Worm (Caenorhabditis elegans) whole organism, L1 larva: ENCODE measurements around the gene fbxa-39.

Source experiments
- F16B12.6 ChIP-seq: fragments of 150-350 bp; optimal IDR thresholded peaks from 2 replicates; lab custom pipeline; 2014; ENCODE audit warnings: missing biosample characterization, missing genetic modification characterization
- aha-1 ChIP-seq: fragments of 150-350 bp; optimal IDR thresholded peaks from 2 replicates; lab custom pipeline; 2014; ENCODE audit warnings: missing biosample characterization, missing genetic modification characterization
- alr-1 ChIP-seq: fragments of 200-800 bp; sonication (Bioruptor generic); optimal IDR thresholded peaks from 2 replicates; lab custom pipeline; 2018; ENCODE audit warnings: borderline replicate concordance, mild to moderate bottlenecking, missing genetic modification characterization, missing compliant biosample characterization
- ceh-82 ChIP-seq, 3 experiments: fragments of 150-350 bp in 1 of 3; sonication (generic microtip) in 2 of 3; optimal IDR thresholded peaks; 2 replicates each; lab custom pipeline; 2014 to 2017; ENCODE audit warnings: missing biosample characterization in 3 of 3, missing genetic modification characterization in 3 of 3
- ceh-88 ChIP-seq: fragments of 200-800 bp; sonication (Bioruptor generic); IDR thresholded peaks from 2 replicates; pipeline ENCODE4 v1.3.6; 2022; ENCODE audit warnings: missing genetic modification characterization, missing compliant biosample characterization
- dpl-1 ChIP-seq, 3 experiments: fragments of 150-350 bp in 2 of 3; sonication (generic microtip) in 1 of 3; optimal IDR thresholded peaks; 2 replicates each; lab custom pipeline; 2014 to 2017; ENCODE audit warnings: missing biosample characterization in 3 of 3, missing genetic modification characterization in 3 of 3, missing genetic modification reagents in 3 of 3
- efl-1 ChIP-seq, 4 experiments: fragments of 150-350 bp; optimal IDR thresholded peaks in 3 of 4; peaks in 1 of 4; 1 replicate in 1 of 4; 2 replicates in 3 of 4; lab custom pipeline; 2014; ENCODE audit warnings: missing biosample characterization in 2 of 4, missing genetic modification characterization in 2 of 4, missing genetic modification reagents in 2 of 4
- efl-3 ChIP-seq: fragments of 200-800 bp; sonication (Bioruptor generic); optimal IDR thresholded peaks from 2 replicates; lab custom pipeline; 2018; ENCODE audit warnings: mild to moderate bottlenecking, missing genetic modification characterization, missing compliant biosample characterization
- fkh-10 ChIP-seq: sonication (generic microtip); optimal IDR thresholded peaks from 2 replicates; lab custom pipeline; 2017; ENCODE audit warnings: missing biosample characterization, missing genetic modification reagents, missing genetic modification characterization
- fkh-4 ChIP-seq: sonication (generic microtip); optimal IDR thresholded peaks from 2 replicates; lab custom pipeline; 2016; ENCODE audit warnings: missing compliant biosample characterization, missing genetic modification characterization, borderline replicate concordance
- fkh-8 ChIP-seq: sonication (generic microtip); optimal IDR thresholded peaks from 2 replicates; lab custom pipeline; 2016; ENCODE audit warnings: mild to moderate bottlenecking, missing genetic modification characterization, missing compliant biosample characterization
- hlh-17 ChIP-seq: fragments of 200-800 bp; sonication (Bioruptor generic); optimal IDR thresholded peaks from 2 replicates; lab custom pipeline; 2018; ENCODE audit warnings: missing genetic modification characterization, mild to moderate bottlenecking, missing compliant biosample characterization, moderate library complexity, borderline replicate concordance
- irx-1 ChIP-seq: sonication (generic microtip); optimal IDR thresholded peaks from 2 replicates; lab custom pipeline; 2016; ENCODE audit warnings: missing genetic modification characterization, missing compliant biosample characterization
- isw-1 ChIP-seq: fragments of 200-800 bp; sonication (Bioruptor generic); IDR thresholded peaks from 2 replicates; pipeline ENCODE4 v1.3.6; 2022; ENCODE audit warnings: missing genetic modification characterization, missing compliant biosample characterization
- jun-1 ChIP-seq: fragments of 150-350 bp; optimal IDR thresholded peaks from 2 replicates; lab custom pipeline; 2014; ENCODE audit warnings: missing biosample characterization, missing genetic modification reagents, missing genetic modification characterization
- lin-13 ChIP-seq: fragments of 150-350 bp; optimal IDR thresholded peaks from 2 replicates; lab custom pipeline; 2014; ENCODE audit warnings: missing biosample characterization, missing genetic modification reagents, missing genetic modification characterization
- lin-35 ChIP-seq, 2 experiments: fragments of 150-350 bp; optimal IDR thresholded peaks; 2 replicates each; lab custom pipeline; 2014; ENCODE audit warnings: missing biosample characterization in 2 of 2, missing genetic modification characterization in 2 of 2, missing genetic modification reagents in 2 of 2
- lsy-2 ChIP-seq, 2 experiments: fragments of 150-350 bp; optimal IDR thresholded peaks; 2 replicates each; lab custom pipeline; 2014; ENCODE audit warnings: missing biosample characterization in 2 of 2, missing genetic modification characterization in 2 of 2
- mab-9 ChIP-seq: fragments of 200-800 bp; sonication (Bioruptor generic); IDR thresholded peaks from 2 replicates; pipeline ENCODE4 v1.3.6; 2022; ENCODE audit warnings: missing genetic modification reagents, missing genetic modification characterization, missing compliant biosample characterization
- mep-1 ChIP-seq: fragments of 150-350 bp; optimal IDR thresholded peaks from 2 replicates; lab custom pipeline; 2014; ENCODE audit warnings: missing biosample characterization, missing genetic modification characterization
- nhr-12 ChIP-seq: sonication (generic microtip); optimal IDR thresholded peaks from 2 replicates; lab custom pipeline; 2017; ENCODE audit warnings: missing biosample characterization, missing genetic modification characterization
- nhr-19 ChIP-seq: fragments of 200-800 bp; sonication (Bioruptor generic); conservative IDR thresholded peaks from 2 replicates; pipeline ENCODE4 v1.3.6; 2022; ENCODE audit warnings: missing genetic modification characterization, missing compliant biosample characterization
- nhr-20 ChIP-seq: sonication (generic microtip); optimal IDR thresholded peaks from 2 replicates; lab custom pipeline; 2016; ENCODE audit warnings: mild to moderate bottlenecking, missing genetic modification characterization, missing compliant biosample characterization
- nhr-28 ChIP-seq: fragments of 150-350 bp; optimal IDR thresholded peaks from 2 replicates; lab custom pipeline; 2014; ENCODE audit warnings: missing biosample characterization, missing genetic modification characterization
- nhr-47 ChIP-seq: sonication (generic microtip); optimal IDR thresholded peaks from 2 replicates; lab custom pipeline; 2016; ENCODE audit warnings: mild to moderate bottlenecking, missing genetic modification characterization, moderate library complexity, missing compliant biosample characterization
- nhr-77 ChIP-seq: fragments of 150-350 bp; optimal IDR thresholded peaks from 2 replicates; lab custom pipeline; 2014; ENCODE audit warnings: missing biosample characterization, missing genetic modification characterization
- nhr-84 ChIP-seq: sonication (generic microtip); optimal IDR thresholded peaks from 2 replicates; lab custom pipeline; 2017; ENCODE audit warnings: missing biosample characterization, missing genetic modification characterization
- nhr-85 ChIP-seq: sonication (generic microtip); peaks from one replicate; lab custom pipeline; 2016; ENCODE audit warnings: missing genetic modification characterization, inconsistent platforms, missing compliant biosample characterization
- nhr-90 ChIP-seq: sonication (generic microtip); optimal IDR thresholded peaks from 2 replicates; lab custom pipeline; 2016; ENCODE audit warnings: mild to moderate bottlenecking, missing genetic modification characterization, missing compliant biosample characterization; ENCODE audit not compliant: poor library complexity
- pag-3 ChIP-seq: sonication (generic microtip); optimal IDR thresholded peaks from 2 replicates; lab custom pipeline; 2017; ENCODE audit warnings: missing genetic modification characterization, mild to moderate bottlenecking, missing compliant biosample characterization, antibody characterized with exemption, borderline replicate concordance; ENCODE audit not compliant: insufficient read depth
- pax-3 ChIP-seq: fragments of 200-800 bp; sonication (Bioruptor generic); optimal IDR thresholded peaks from 2 replicates; lab custom pipeline; 2018; ENCODE audit warnings: mild to moderate bottlenecking, missing genetic modification characterization, moderate library complexity, missing compliant biosample characterization
- rnt-1 ChIP-seq: sonication (generic microtip); optimal IDR thresholded peaks from 2 replicates; lab custom pipeline; 2016; ENCODE audit warnings: mild to moderate bottlenecking, missing genetic modification characterization, moderate library complexity, missing compliant biosample characterization
- skn-1 ChIP-seq: fragments of 150-350 bp; optimal IDR thresholded peaks from 2 replicates; lab custom pipeline; 2014; ENCODE audit warnings: missing biosample characterization, missing genetic modification characterization
- snpc-4 ChIP-seq: fragments of 150-350 bp; optimal IDR thresholded peaks from 2 replicates; lab custom pipeline; 2014; ENCODE audit warnings: missing biosample characterization, missing genetic modification characterization
- snu-23 ChIP-seq: sonication (generic microtip); optimal IDR thresholded peaks from 2 replicates; lab custom pipeline; 2016; ENCODE audit warnings: missing genetic modification characterization, missing compliant biosample characterization
- sptf-1 ChIP-seq: fragments of 150-350 bp; optimal IDR thresholded peaks from 2 replicates; lab custom pipeline; 2014; ENCODE audit warnings: missing biosample characterization, missing genetic modification characterization
- swsn-7 ChIP-seq: sonication (generic microtip); optimal IDR thresholded peaks from 2 replicates; lab custom pipeline; 2016; ENCODE audit warnings: missing genetic modification characterization, missing compliant biosample characterization
- unc-98 ChIP-seq: fragments of 200-800 bp; sonication (Bioruptor generic); IDR thresholded peaks from 2 replicates; pipeline ENCODE4 v1.3.6; 2022; ENCODE audit warnings: missing genetic modification characterization, missing compliant biosample characterization
- xbp-1 ChIP-seq: sonication (generic microtip); optimal IDR thresholded peaks from 2 replicates; lab custom pipeline; 2016; ENCODE audit warnings: missing genetic modification characterization, missing compliant biosample characterization
- zip-4 ChIP-seq: fragments of 200-800 bp; sonication (Bioruptor generic); optimal IDR thresholded peaks from 2 replicates; lab custom pipeline; 2018; ENCODE audit warnings: mild to moderate bottlenecking, missing genetic modification characterization, moderate library complexity, missing compliant biosample characterization
- ztf-11 ChIP-seq, 2 experiments: sonication (generic microtip); optimal IDR thresholded peaks; 2 replicates each; lab custom pipeline; 2016 to 2017; ENCODE audit warnings: missing genetic modification characterization in 2 of 2, missing biosample characterization in 1 of 2, missing compliant biosample characterization in 1 of 2
- ztf-4 ChIP-seq: fragments of 150-350 bp; optimal IDR thresholded peaks from 2 replicates; lab custom pipeline; 2014; ENCODE audit warnings: missing biosample characterization, missing genetic modification characterization

The fbxa-39 gene

ce11 chrIII:2313985-2314494 is 41.2 kb downstream of the fbxa-39 start, which contains the start of the genes fbxa-66 and iffb-1:
Gene fbxa-66, minus strand, starts transcription at chrIII:2314035.
Gene iffb-1, plus strand, starts transcription at chrIII:2314436.
- peak; percentile 39 to 47 for TF ChIP-seq lsy-2 (tag; optimal IDR thresholded peaks at IDR 0.05; lab: Kevin White, UChicago)
- TF ChIP-seq swsn-7 (tag; lab: Kevin White, UChicago) = no peak
- no peak for TF ChIP-seq nhr-84 (tag; lab: Kevin White, UChicago)
- TF ChIP-seq hlh-17 (GFP tag; lab: Kevin White, UChicago) = no peak
- no peak for TF ChIP-seq lin-13
- TF ChIP-seq ztf-4 (tag; lab: Kevin White, UChicago) = no peak
- peak; percentile 2 for TF ChIP-seq xbp-1 (tag; lab: Kevin White, UChicago)
- peak; percentile 37 to 55 for TF ChIP-seq lin-35 (GFP tag; optimal IDR thresholded peaks at IDR 0.05; lab: Kevin White, UChicago)
- no peak for TF ChIP-seq ztf-11 (tag; optimal IDR thresholded peaks at IDR 0.05; lab: Kevin White, UChicago)
- no peak for TF ChIP-seq nhr-28
- TF ChIP-seq nhr-85 (tag; lab: Kevin White, UChicago) = peak; percentile 51
- TF ChIP-seq dpl-1 (GFP tag; optimal IDR thresholded peaks at IDR 0.05; lab: Kevin White, UChicago) = peak; percentile 25 to 70 (median 55)
- TF ChIP-seq unc-98 (GFP tag; lab: Robert Waterston, UW) = no peak
- peak; percentile 51 for TF ChIP-seq mep-1 (tag; lab: Kevin White, UChicago)
- no peak for TF ChIP-seq nhr-12 (tag; lab: Kevin White, UChicago)
- TF ChIP-seq alr-1 = no peak
- TF ChIP-seq irx-1 (tag; lab: Kevin White, UChicago) = no peak
- no peak for TF ChIP-seq nhr-90 (tag; lab: Kevin White, UChicago)
- TF ChIP-seq ceh-88 (GFP tag; lab: Robert Waterston, UW) = no peak
- TF ChIP-seq pag-3 (tag; lab: Kevin White, UChicago) = no peak
- no peak for TF ChIP-seq nhr-77 (tag; lab: Kevin White, UChicago)
- TF ChIP-seq mab-9 = no peak
- TF ChIP-seq aha-1 (tag; lab: Kevin White, UChicago) = no peak
- TF ChIP-seq fkh-4 (tag; lab: Kevin White, UChicago) = no peak
- no peak for TF ChIP-seq snpc-4
- TF ChIP-seq jun-1 (tag; lab: Kevin White, UChicago) = no peak
- TF ChIP-seq pax-3 (tag; lab: Kevin White, UChicago) = no peak
- TF ChIP-seq rnt-1 (tag; lab: Kevin White, UChicago) = no peak
- peak; percentile 9 for TF ChIP-seq skn-1 (tag; lab: Kevin White, UChicago)
- TF ChIP-seq nhr-19 (GFP tag; lab: Robert Waterston, UW) = no peak
- TF ChIP-seq sptf-1 (tag; lab: Kevin White, UChicago) = no peak
- peak; percentile 42 to 62 for TF ChIP-seq efl-1 (optimal IDR thresholded peaks at IDR 0.05; lab: Kevin White, UChicago)
- TF ChIP-seq efl-1 (GFP tag; optimal IDR thresholded peaks at IDR 0.05 in 1 of 2; lab: Kevin White, UChicago) = peak; percentile 65 to 95
- peak in 1 of 3 experiments; percentile 30 for TF ChIP-seq ceh-82 (tag; optimal IDR thresholded peaks at IDR 0.05; lab: Kevin White, UChicago)
- no peak for TF ChIP-seq snu-23
- TF ChIP-seq isw-1 (GFP tag; lab: Robert Waterston, UW) = 0 out of 2 replicates have a peak, but pooled peaks have one; percentile 4
- no peak for TF ChIP-seq nhr-47 (tag; lab: Kevin White, UChicago)
- no peak for TF ChIP-seq fkh-10 (GFP tag; lab: Kevin White, UChicago)
- no peak for TF ChIP-seq zip-4 (GFP tag; lab: Kevin White, UChicago)
- TF ChIP-seq F16B12.6 (tag; lab: Kevin White, UChicago) = peak; percentile 85
- TF ChIP-seq nhr-20 (tag; lab: Kevin White, UChicago) = no peak
- TF ChIP-seq fkh-8 (tag; lab: Kevin White, UChicago) = no peak

- TF ChIP-seq efl-3 (GFP tag; lab: Kevin White, UChicago) (no peak), efl-1 (optimal IDR thresholded peaks at IDR 0.05; lab: Kevin White, UChicago) (no peak), efl-1 (GFP tag; optimal IDR thresholded peaks at IDR 0.05 in 1 of 2; lab: Kevin White, UChicago) (peak in 1 of 2 experiments; percentile 68), F16B12.6 (tag; lab: Kevin White, UChicago) (no peak)
These were observed 41.8 kb downstream of the fbxa-39 start for ce11 chrIII:2314678-2315077.
